Worm (Caenorhabditis elegans) whole organism, L1 larva: Measurements from ENCODE around the gene T19D2.3.

Experiments used
- nhr-76 ChIP-seq: sonication (generic microtip); optimal IDR thresholded peaks from 2 replicates; lab custom pipeline; 2017; ENCODE audit warnings: missing biosample characterization, missing genetic modification characterization
- pqm-1 ChIP-seq: sonication (generic microtip); optimal IDR thresholded peaks from 3 replicates; lab custom pipeline; 2017; ENCODE audit warnings: missing biosample characterization, missing genetic modification characterization
- sox-4 ChIP-seq: sonication (generic microtip); optimal IDR thresholded peaks from 2 replicates; lab custom pipeline; 2016; ENCODE audit warnings: missing genetic modification characterization, missing compliant biosample characterization
- unc-86 ChIP-seq: sonication (generic microtip); optimal IDR thresholded peaks from 2 replicates; lab custom pipeline; 2016; ENCODE audit warnings: missing genetic modification characterization, missing compliant biosample characterization
- ztf-4 ChIP-seq: fragments of 150-350 bp; optimal IDR thresholded peaks from 2 replicates; lab custom pipeline; 2014; ENCODE audit warnings: missing biosample characterization, missing genetic modification characterization

- TF ChIP-seq unc-86 (tag; lab: Kevin White, UChicago) (no peak), pqm-1 (tag; lab: Kevin White, UChicago) (no peak), nhr-76 (no peak), sox-4 (no peak), ztf-4 (tag; lab: Kevin White, UChicago) (no peak)
Measured at ce11 chrX:3979146-3979545, 40.1 kb downstream of the T19D2.3 start.
